Worm (Caenorhabditis elegans) whole organism, late embryonic: ENCODE results near the gene exh-1.

Experiments used
- C08G9.2 ChIP-seq: sonication (generic microtip); optimal IDR thresholded peaks from 2 replicates; lab custom pipeline; 2016; ENCODE audit warnings: mild to moderate bottlenecking, missing genetic modification characterization, moderate library complexity, missing compliant biosample characterization
- C38D4.7 ChIP-seq: fragments of 200-800 bp; sonication (Bioruptor generic); optimal IDR thresholded peaks from 2 replicates; lab custom pipeline; 2018; ENCODE audit warnings: mild to moderate bottlenecking, missing genetic modification characterization, moderate library complexity, missing compliant biosample characterization
- K02D7.2 ChIP-seq: sonication (generic microtip); optimal IDR thresholded peaks from 2 replicates; lab custom pipeline; 2017; ENCODE audit warnings: mild to moderate bottlenecking, missing genetic modification characterization, missing compliant biosample characterization
- T23F11.4 ChIP-seq: fragments of 200-800 bp; sonication (Bioruptor generic); optimal IDR thresholded peaks from 2 replicates; lab custom pipeline; 2018; ENCODE audit warnings: mild to moderate bottlenecking, missing genetic modification characterization, missing compliant biosample characterization
- Y22D7AL.16 ChIP-seq: sonication (generic microtip); optimal IDR thresholded peaks from 2 replicates; lab custom pipeline; 2016; ENCODE audit warnings: missing genetic modification characterization, missing compliant biosample characterization
- ceh-18 ChIP-seq: sonication (generic microtip); optimal IDR thresholded peaks from 2 replicates; lab custom pipeline; 2016; ENCODE audit warnings: missing genetic modification characterization, missing compliant biosample characterization
- ceh-22 ChIP-seq: sonication (generic microtip); optimal IDR thresholded peaks from 2 replicates; lab custom pipeline; 2017; ENCODE audit warnings: missing biosample characterization, missing genetic modification characterization
- ceh-24 ChIP-seq: sonication (generic microtip); optimal IDR thresholded peaks from 2 replicates; lab custom pipeline; 2016; ENCODE audit warnings: mild to moderate bottlenecking, missing genetic modification characterization, missing compliant biosample characterization
- ceh-31 ChIP-seq: sonication (generic microtip); optimal IDR thresholded peaks from 2 replicates; lab custom pipeline; 2016; ENCODE audit warnings: missing genetic modification characterization, missing compliant biosample characterization
- ceh-48 ChIP-seq: sonication (generic microtip); optimal IDR thresholded peaks from 2 replicates; lab custom pipeline; 2016; ENCODE audit warnings: missing genetic modification characterization, inconsistent platforms, missing compliant biosample characterization
- che-1 ChIP-seq: sonication (generic microtip); optimal IDR thresholded peaks from 2 replicates; lab custom pipeline; 2016; ENCODE audit warnings: mild to moderate bottlenecking, missing genetic modification characterization, missing compliant biosample characterization
- dmd-4 ChIP-seq: sonication (generic microtip); optimal IDR thresholded peaks from 2 replicates; lab custom pipeline; 2016; ENCODE audit warnings: borderline replicate concordance, missing genetic modification characterization, missing compliant biosample characterization
- dve-1 ChIP-seq: sonication (generic microtip); optimal IDR thresholded peaks from 2 replicates; lab custom pipeline; 2017; ENCODE audit warnings: antibody characterized with exemption, mild to moderate bottlenecking, missing genetic modification characterization, missing compliant biosample characterization
- elt-2 ChIP-seq: sonication (generic microtip); optimal IDR thresholded peaks from 2 replicates; lab custom pipeline; 2016; ENCODE audit warnings: missing genetic modification reagents, missing genetic modification characterization, missing compliant biosample characterization
- eyg-1 ChIP-seq: sonication (generic microtip); optimal IDR thresholded peaks from 2 replicates; lab custom pipeline; 2016; ENCODE audit warnings: missing genotype, missing genetic modification characterization, missing compliant biosample characterization
- fax-1 ChIP-seq: sonication (generic microtip); optimal IDR thresholded peaks from 2 replicates; lab custom pipeline; 2016; ENCODE audit warnings: missing genotype, missing genetic modification characterization, missing compliant biosample characterization
- fkh-10 ChIP-seq: fragments of 150-350 bp; optimal IDR thresholded peaks from 2 replicates; lab custom pipeline; 2014; ENCODE audit warnings: missing biosample characterization, missing genetic modification reagents, missing genetic modification characterization
- hlh-6 ChIP-seq: sonication (generic microtip); optimal IDR thresholded peaks from 2 replicates; lab custom pipeline; 2016; ENCODE audit warnings: missing genotype, missing genetic modification characterization, missing compliant biosample characterization
- hlh-8 ChIP-seq: sonication (generic microtip); optimal IDR thresholded peaks from 2 replicates; lab custom pipeline; 2016; ENCODE audit warnings: missing genotype, missing genetic modification characterization, missing compliant biosample characterization
- mec-3 ChIP-seq: sonication (generic microtip); optimal IDR thresholded peaks from 2 replicates; lab custom pipeline; 2016; ENCODE audit warnings: borderline replicate concordance, missing genetic modification characterization, missing compliant biosample characterization
- nfya-1 ChIP-seq: sonication (generic microtip); optimal IDR thresholded peaks from 2 replicates; lab custom pipeline; 2017; ENCODE audit warnings: missing genetic modification characterization, mild to moderate bottlenecking, missing compliant biosample characterization, antibody characterized with exemption, moderate library complexity
- pag-3 ChIP-seq: sonication (generic microtip); optimal IDR thresholded peaks from 2 replicates; lab custom pipeline; 2016; ENCODE audit warnings: missing compliant biosample characterization, missing genetic modification characterization, borderline replicate concordance
- pha-4 ChIP-seq: fragments of 150-350 bp; optimal IDR thresholded peaks from 2 replicates; lab custom pipeline; 2018; ENCODE audit warnings: missing biosample characterization, missing genetic modification reagents, missing genetic modification characterization
- pqm-1 ChIP-seq: sonication (generic microtip); optimal IDR thresholded peaks from 2 replicates; lab custom pipeline; 2016; ENCODE audit warnings: missing genetic modification characterization, missing compliant biosample characterization
- pros-1 ChIP-seq: fragments of 150-350 bp; optimal IDR thresholded peaks from 2 replicates; lab custom pipeline; 2014; ENCODE audit warnings: missing biosample characterization, missing genetic modification reagents, missing genetic modification characterization
- ref-2 ChIP-seq: sonication (generic microtip); optimal IDR thresholded peaks from 2 replicates; lab custom pipeline; 2016; ENCODE audit warnings: missing genetic modification characterization, missing compliant biosample characterization
- rnt-1 ChIP-seq: sonication (generic microtip); optimal IDR thresholded peaks from 2 replicates; lab custom pipeline; 2016; ENCODE audit warnings: missing genetic modification characterization, missing compliant biosample characterization
- sox-2 ChIP-seq: fragments of 200-800 bp; sonication (Bioruptor generic); IDR thresholded peaks from 2 replicates; pipeline ENCODE4 v1.3.6; 2022; ENCODE audit warnings: missing genetic modification reagents, missing genetic modification characterization, missing compliant biosample characterization
- sox-4 ChIP-seq: sonication (generic microtip); optimal IDR thresholded peaks from 2 replicates; lab custom pipeline; 2017; ENCODE audit warnings: mild to moderate bottlenecking, missing genetic modification characterization, inconsistent platforms, missing compliant biosample characterization
- tbx-2 ChIP-seq: sonication (generic microtip); optimal IDR thresholded peaks from 2 replicates; lab custom pipeline; 2016; ENCODE audit warnings: missing genetic modification characterization, missing compliant biosample characterization
- ttx-3 ChIP-seq: sonication (generic microtip); optimal IDR thresholded peaks from 2 replicates; lab custom pipeline; 2016; ENCODE audit warnings: missing genetic modification reagents, missing genetic modification characterization, missing compliant biosample characterization
- unc-55 ChIP-seq: sonication (generic microtip); optimal IDR thresholded peaks from 2 replicates; lab custom pipeline; 2017; ENCODE audit warnings: missing biosample characterization, missing genetic modification reagents, missing genetic modification characterization
- unc-86 ChIP-seq: sonication (generic microtip); optimal IDR thresholded peaks from 2 replicates; lab custom pipeline; 2016; ENCODE audit warnings: missing genetic modification characterization, missing compliant biosample characterization
- zip-5 ChIP-seq: sonication (generic microtip); optimal IDR thresholded peaks from 2 replicates; lab custom pipeline; 2016; ENCODE audit warnings: missing genetic modification characterization, missing compliant biosample characterization
- ztf-16 ChIP-seq: sonication (generic microtip); optimal IDR thresholded peaks from 2 replicates; lab custom pipeline; 2017; ENCODE audit warnings: missing genetic modification characterization, missing compliant biosample characterization

The exh-1 gene

DNA sequence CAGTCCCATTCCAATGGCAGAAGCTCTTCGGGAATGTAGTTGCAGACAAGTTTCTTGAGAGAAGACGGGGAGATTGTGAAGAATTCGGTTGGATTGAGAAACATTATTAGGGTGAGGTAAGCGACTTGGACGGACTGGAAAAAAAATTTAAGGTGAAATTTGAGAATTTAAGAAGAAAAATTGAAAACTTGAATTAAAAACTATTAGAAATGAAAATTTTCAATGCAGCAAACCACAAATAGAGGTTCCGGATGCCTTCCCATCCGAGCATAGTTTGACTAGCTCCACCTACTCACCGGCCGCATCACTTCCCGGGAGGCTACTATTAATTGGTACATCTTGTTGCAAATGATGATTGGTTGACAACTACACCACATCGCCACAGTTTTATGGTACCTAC is 43.1 kb upstream of the exh-1 start, which contains the start of gene Y73C8C.8:
Y73C8C.8 (minus strand) TSS at position 101 of the 400 bp plus-strand sequence.
- no peak for TF ChIP-seq fkh-10 (GFP tag; lab: Kevin White, UChicago)
- no peak for TF ChIP-seq dmd-4 (tag; lab: Kevin White, UChicago)
- TF ChIP-seq hlh-6 (tag; lab: Kevin White, UChicago), result no peak
- no peak for TF ChIP-seq ceh-31
- TF ChIP-seq elt-2 (tag; lab: Kevin White, UChicago), result no peak
- TF ChIP-seq dve-1 (tag; lab: Kevin White, UChicago), result no peak
- TF ChIP-seq ref-2 (tag; lab: Kevin White, UChicago), result no peak
- no peak for TF ChIP-seq unc-55 (GFP tag; lab: Kevin White, UChicago)
- no peak for TF ChIP-seq ceh-18
- TF ChIP-seq Y22D7AL.16 (tag; lab: Kevin White, UChicago), result no peak
- TF ChIP-seq ceh-48 (tag; lab: Kevin White, UChicago), result no peak
- no peak for TF ChIP-seq C38D4.7 (GFP tag; lab: Kevin White, UChicago)
- no peak for TF ChIP-seq unc-86 (tag; lab: Kevin White, UChicago)
- TF ChIP-seq tbx-2, result no peak

DNA sequence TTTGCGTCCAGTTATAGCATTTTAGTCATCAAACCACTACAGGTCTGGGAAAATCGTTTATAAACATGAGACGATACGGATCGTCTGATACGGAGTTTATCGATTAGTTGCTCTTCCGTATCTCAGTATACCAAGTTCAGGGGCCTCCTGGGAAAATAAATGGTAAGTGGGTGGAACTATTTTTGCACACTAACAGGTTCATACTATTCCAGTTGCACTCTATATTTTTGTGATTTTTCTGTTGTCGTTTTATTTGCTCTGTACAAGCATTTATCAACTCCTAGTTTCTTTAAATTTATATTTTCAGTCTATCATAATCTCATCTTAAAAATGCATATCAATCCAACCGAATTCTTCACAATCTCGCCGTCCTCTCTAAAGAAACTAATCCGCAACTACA is 41.9 kb upstream of the exh-1 start, which contains the start of gene Y73C8C.3:
Y73C8C.3 (plus strand) TSS at position 301 of the 400 bp plus-strand sequence.
- TF ChIP-seq ztf-16 (tag; lab: Kevin White, UChicago) (no peak), fax-1 (tag; lab: Kevin White, UChicago) (no peak), T23F11.4 (GFP tag; lab: Kevin White, UChicago) (no peak), pros-1 (no peak), sox-2 (GFP tag; lab: Robert Waterston, UW) (no peak), che-1 (tag; lab: Kevin White, UChicago) (no peak), mec-3 (no peak), dve-1 (tag; lab: Kevin White, UChicago) (no peak), C08G9.2 (no peak), nfya-1 (tag; lab: Kevin White, UChicago) (no peak), ceh-24 (tag; lab: Kevin White, UChicago) (no peak), sox-4 (tag; lab: Kevin White, UChicago) (no peak), unc-86 (tag; lab: Kevin White, UChicago) (no peak), K02D7.2 (tag; lab: Kevin White, UChicago) (no peak)

DNA sequence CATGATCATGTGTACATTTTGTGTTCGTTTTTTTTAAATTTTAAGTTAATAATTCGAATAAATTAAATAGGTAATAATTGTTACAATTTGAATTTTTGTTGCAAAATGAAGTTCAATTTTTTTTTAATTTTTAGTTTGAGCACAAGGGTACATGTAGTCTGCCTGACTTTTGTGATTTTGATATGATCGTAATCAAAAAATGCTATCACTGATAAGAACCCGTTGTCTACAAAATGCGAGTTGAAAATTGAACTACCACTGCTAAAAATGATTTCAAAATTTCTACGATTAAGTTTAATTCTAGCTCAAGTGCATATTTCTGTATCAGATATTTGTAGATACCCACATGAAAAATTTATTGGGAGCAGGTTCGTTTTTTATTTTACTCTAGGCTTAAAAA is 38.7 kb upstream of the exh-1 start, which contains the start of gene clec-210:
clec-210 (plus strand) TSS at position 211 of the 400 bp plus-strand sequence.
- TF ChIP-seq elt-2 (tag; lab: Kevin White, UChicago) (peak; percentile 1), pha-4 (tag; lab: Kevin White, UChicago) (no peak)

DNA sequence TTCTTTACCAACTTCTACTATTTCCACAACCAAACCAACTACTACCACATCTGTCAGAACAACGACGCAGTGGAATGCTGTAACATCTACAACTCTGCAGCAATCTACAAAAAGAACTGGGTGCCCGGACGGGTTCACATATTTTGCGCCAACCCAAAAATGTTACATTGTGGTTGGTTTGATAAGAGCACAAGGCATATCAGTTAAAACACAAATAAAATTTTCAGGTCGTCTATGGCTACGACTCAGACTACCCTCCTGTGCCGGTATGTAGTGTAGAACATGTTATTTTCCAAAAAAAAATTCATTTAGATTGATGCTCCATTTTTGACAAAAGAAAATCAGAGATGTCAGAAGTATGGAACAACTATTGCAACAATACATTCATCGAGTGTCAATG is 37.7 kb upstream of the exh-1 start:
- no peak for TF ChIP-seq hlh-8
- TF ChIP-seq pqm-1 (tag; lab: Kevin White, UChicago), result no peak
- TF ChIP-seq eyg-1, result no peak
- no peak for TF ChIP-seq ttx-3
- TF ChIP-seq che-1 (tag; lab: Kevin White, UChicago), result no peak
- no peak for TF ChIP-seq rnt-1 (tag; lab: Kevin White, UChicago)
- no peak for TF ChIP-seq Y22D7AL.16 (tag; lab: Kevin White, UChicago)
- TF ChIP-seq ceh-22 (tag; lab: Kevin White, UChicago), result no peak
- no peak for TF ChIP-seq sox-2 (GFP tag; lab: Robert Waterston, UW)
- no peak for TF ChIP-seq hlh-6 (tag; lab: Kevin White, UChicago)
- TF ChIP-seq C38D4.7 (GFP tag; lab: Kevin White, UChicago), result no peak
- TF ChIP-seq fax-1 (tag; lab: Kevin White, UChicago), result no peak
- no peak for TF ChIP-seq ceh-48 (tag; lab: Kevin White, UChicago)
- TF ChIP-seq zip-5 (tag; lab: Kevin White, UChicago), result no peak

DNA sequence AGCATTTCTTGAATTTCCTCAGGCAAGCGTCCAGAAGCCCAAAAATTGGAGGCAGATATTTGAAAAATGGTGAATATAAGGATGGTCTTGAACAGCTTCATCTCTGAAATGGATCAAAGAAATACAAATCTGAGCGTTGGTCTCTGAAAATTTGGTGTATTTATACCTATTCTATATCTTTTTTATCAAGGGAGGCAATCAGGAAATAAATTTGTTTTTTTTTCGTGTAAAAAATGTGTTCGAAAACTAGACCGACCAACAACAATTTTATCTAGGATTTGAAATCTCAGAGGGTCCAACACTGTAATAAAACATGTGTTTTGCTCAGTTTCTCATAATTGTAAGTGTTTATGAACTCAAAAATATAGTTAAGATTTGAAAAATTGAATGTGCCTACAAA is 35.1 kb upstream of the exh-1 start, which contains the start of gene srt-56:
srt-56 (minus strand) TSS at position 101 of the 400 bp plus-strand sequence.
- TF ChIP-seq pag-3 (tag; lab: Kevin White, UChicago), result no peak
- no peak for TF ChIP-seq mec-3
- no peak for TF ChIP-seq unc-86 (tag; lab: Kevin White, UChicago)
- TF ChIP-seq eyg-1, result no peak
- TF ChIP-seq zip-5 (tag; lab: Kevin White, UChicago), result no peak
- TF ChIP-seq, all 69 proteins: peak for 0
